Worm (Caenorhabditis elegans) whole organism, L3 larva: ENCODE results near the gene flp-26.

Source experiments
- ZK546.5 ChIP-seq: sonication (generic microtip); optimal IDR thresholded peaks from 2 replicates; lab custom pipeline; 2017; ENCODE audit warnings: missing biosample characterization, missing genetic modification characterization
- ama-1 ChIP-seq: fragments of 150-350 bp; optimal IDR thresholded peaks from 2 replicates; lab custom pipeline; 2018
- ceh-16 ChIP-seq: sonication (generic microtip); optimal IDR thresholded peaks from 2 replicates; lab custom pipeline; 2017; ENCODE audit warnings: missing biosample characterization, missing genetic modification characterization
- ceh-28 ChIP-seq: fragments of 150-350 bp; optimal IDR thresholded peaks from 2 replicates; lab custom pipeline; 2014; ENCODE audit warnings: missing biosample characterization, missing genetic modification reagents, missing genetic modification characterization
- ceh-82 ChIP-seq: fragments of 150-350 bp; optimal IDR thresholded peaks from 2 replicates; lab custom pipeline; 2014; ENCODE audit warnings: missing biosample characterization, missing genetic modification characterization
- ceh-9 ChIP-seq: sonication (generic microtip); optimal IDR thresholded peaks from 2 replicates; lab custom pipeline; 2018; ENCODE audit warnings: missing biosample characterization, missing genetic modification characterization
- daf-12 ChIP-seq: fragments of 150-350 bp; optimal IDR thresholded peaks from 2 replicates; lab custom pipeline; 2014; ENCODE audit warnings: missing biosample characterization, missing genetic modification reagents, missing genetic modification characterization
- egl-27 ChIP-seq: sonication (generic microtip); optimal IDR thresholded peaks from 4 replicates; lab custom pipeline; 2017; ENCODE audit warnings: missing biosample characterization, missing genetic modification reagents, missing genetic modification characterization
- egl-5 ChIP-seq: fragments of 150-350 bp; optimal IDR thresholded peaks from 2 replicates; lab custom pipeline; 2017; ENCODE audit warnings: missing biosample characterization, missing genetic modification reagents, missing genetic modification characterization, inconsistent platforms
- elt-2 ChIP-seq: sonication (generic microtip); optimal IDR thresholded peaks from 2 replicates; lab custom pipeline; 2016; ENCODE audit warnings: missing genetic modification reagents, mild to moderate bottlenecking, missing genetic modification characterization, missing compliant biosample characterization
- fkh-10 ChIP-seq: sonication (generic microtip); optimal IDR thresholded peaks from 2 replicates; lab custom pipeline; 2017; ENCODE audit warnings: missing biosample characterization, missing genetic modification reagents, missing genetic modification characterization
- fkh-2 ChIP-seq: fragments of 150-350 bp; optimal IDR thresholded peaks from 2 replicates; lab custom pipeline; 2014; ENCODE audit warnings: missing biosample characterization, missing genetic modification reagents, missing genetic modification characterization
- fos-1 ChIP-seq: fragments of 150-350 bp; optimal IDR thresholded peaks from 2 replicates; lab custom pipeline; 2014; ENCODE audit warnings: missing biosample characterization, missing genetic modification characterization
- jun-1 ChIP-seq: fragments of 150-350 bp; optimal IDR thresholded peaks from 2 replicates; lab custom pipeline; 2014; ENCODE audit warnings: missing biosample characterization, missing genetic modification reagents, missing genetic modification characterization
- lin-39 ChIP-seq: fragments of 150-350 bp; optimal IDR thresholded peaks from 2 replicates; lab custom pipeline; 2018; ENCODE audit warnings: missing biosample characterization, missing genetic modification reagents, missing genetic modification characterization
- mml-1 ChIP-seq: fragments of 150-350 bp; sonication (generic microtip); optimal IDR thresholded peaks from 3 replicates; lab custom pipeline; 2014; ENCODE audit warnings: missing biosample characterization, missing genetic modification characterization
- nfya-1 ChIP-seq: sonication (generic microtip); optimal IDR thresholded peaks from 2 replicates; lab custom pipeline; 2017; ENCODE audit warnings: missing genetic modification characterization, mild to moderate bottlenecking, missing compliant biosample characterization, antibody characterized with exemption, moderate library complexity; ENCODE audit not compliant: insufficient read depth
- nhr-11 ChIP-seq: fragments of 150-350 bp; optimal IDR thresholded peaks from 2 replicates; lab custom pipeline; 2014; ENCODE audit warnings: missing biosample characterization, missing genetic modification characterization
- nhr-12 ChIP-seq: fragments of 150-350 bp; optimal IDR thresholded peaks from 2 replicates; lab custom pipeline; 2014; ENCODE audit warnings: missing biosample characterization, missing genetic modification characterization
- nhr-23 ChIP-seq: fragments of 150-350 bp; optimal IDR thresholded peaks from 2 replicates; lab custom pipeline; 2014; ENCODE audit warnings: missing biosample characterization, missing genetic modification reagents, missing genetic modification characterization
- nhr-25 ChIP-seq: sonication (generic microtip); optimal IDR thresholded peaks from 2 replicates; lab custom pipeline; 2017; ENCODE audit warnings: missing biosample characterization, missing genetic modification characterization
- nhr-28 ChIP-seq: fragments of 150-350 bp; optimal IDR thresholded peaks from 2 replicates; lab custom pipeline; 2014; ENCODE audit warnings: missing biosample characterization, missing genetic modification characterization
- nhr-67 ChIP-seq: fragments of 150-350 bp; optimal IDR thresholded peaks from 2 replicates; lab custom pipeline; 2014; ENCODE audit warnings: missing biosample characterization, missing genetic modification characterization
- nhr-77 ChIP-seq: fragments of 150-350 bp; optimal IDR thresholded peaks from 2 replicates; lab custom pipeline; 2014; ENCODE audit warnings: missing biosample characterization, missing genetic modification characterization
- pha-4 ChIP-seq: fragments of 150-350 bp; optimal IDR thresholded peaks from 2 replicates; lab custom pipeline; 2014; ENCODE audit warnings: missing biosample characterization, missing genetic modification reagents, missing genetic modification characterization
- pqm-1 ChIP-seq: fragments of 150-350 bp; optimal IDR thresholded peaks from 2 replicates; lab custom pipeline; 2017; ENCODE audit warnings: missing biosample characterization, missing genetic modification characterization, inconsistent platforms
- skn-1 ChIP-seq: fragments of 150-350 bp; optimal IDR thresholded peaks from 2 replicates; lab custom pipeline; 2014; ENCODE audit warnings: missing biosample characterization, missing genetic modification characterization
- tbx-2 ChIP-seq: sonication (generic microtip); optimal IDR thresholded peaks from 2 replicates; lab custom pipeline; 2016; ENCODE audit warnings: mild to moderate bottlenecking, missing genetic modification characterization, missing compliant biosample characterization
- unc-39 ChIP-seq: sonication (generic microtip); optimal IDR thresholded peaks from 4 replicates; lab custom pipeline; 2017; ENCODE audit warnings: missing biosample characterization, missing genetic modification characterization
- unc-62 ChIP-seq: fragments of 150-350 bp; sonication (generic microtip); optimal IDR thresholded peaks from 4 replicates; lab custom pipeline; 2014; ENCODE audit warnings: missing biosample characterization, missing genetic modification reagents, missing genetic modification characterization
- ztf-11 ChIP-seq: fragments of 150-350 bp; optimal IDR thresholded peaks from 2 replicates; lab custom pipeline; 2014; ENCODE audit warnings: missing biosample characterization, missing genetic modification characterization
- ztf-4 ChIP-seq: fragments of 150-350 bp; optimal IDR thresholded peaks from 2 replicates; lab custom pipeline; 2014; ENCODE audit warnings: missing biosample characterization, missing genetic modification characterization

Gene flp-26

ce11 chrX:7037998-7038397, 9.1 kb downstream of the flp-26 start:
- no peak for TF ChIP-seq nhr-67 (tag; lab: Kevin White, UChicago)
- no peak for TF ChIP-seq jun-1 (tag; lab: Kevin White, UChicago)

- peak; percentile 77 for TF ChIP-seq fkh-10
- TF ChIP-seq jun-1 (tag; lab: Kevin White, UChicago), result no peak
Observed at ce11 chrX:7040760-7041159, 11.8 kb downstream of the flp-26 start.

- no peak for TF ChIP-seq fkh-2
- TF ChIP-seq ceh-9 (tag; lab: Kevin White, UChicago), result no peak
- TF ChIP-seq pqm-1, result no peak
- no peak for TF ChIP-seq nhr-28
- no peak for TF ChIP-seq mml-1 (tag; lab: Kevin White, UChicago)
- TF ChIP-seq unc-39 (tag; lab: Kevin White, UChicago), result no peak
- no peak for TF ChIP-seq pha-4
- no peak for TF ChIP-seq ceh-16 (tag; lab: Kevin White, UChicago)
- no peak for TF ChIP-seq egl-27 (tag; lab: Kevin White, UChicago)
- TF ChIP-seq fos-1 (tag; lab: Kevin White, UChicago), result no peak
- TF ChIP-seq nhr-12 (tag; lab: Kevin White, UChicago), result no peak
- TF ChIP-seq daf-12, result no peak
- no peak for TF ChIP-seq egl-5
- TF ChIP-seq ztf-11 (tag; lab: Kevin White, UChicago), result no peak
- no peak for TF ChIP-seq nhr-77 (tag; lab: Kevin White, UChicago)
- no peak for TF ChIP-seq skn-1 (tag; lab: Kevin White, UChicago)
- no peak for TF ChIP-seq ztf-4
Observed at ce11 chrX:7050290-7050689, 21.4 kb downstream of the flp-26 start, which contains the start of gene ubc-17. TSS of gene ubc-17 (plus strand) at chrX:7050590.

ce11 chrX:7057357-7057756, 28.4 kb downstream of the flp-26 start, which contains the start of gene B0403.5:
TSS of gene B0403.5 (plus strand) at chrX:7057724.
- TF ChIP-seq nhr-25 (peak; percentile 23), lin-39 (tag; lab: Kevin White, UChicago) (no peak), ceh-82 (tag; lab: Kevin White, UChicago) (no peak), nhr-28 (no peak)

DNA sequence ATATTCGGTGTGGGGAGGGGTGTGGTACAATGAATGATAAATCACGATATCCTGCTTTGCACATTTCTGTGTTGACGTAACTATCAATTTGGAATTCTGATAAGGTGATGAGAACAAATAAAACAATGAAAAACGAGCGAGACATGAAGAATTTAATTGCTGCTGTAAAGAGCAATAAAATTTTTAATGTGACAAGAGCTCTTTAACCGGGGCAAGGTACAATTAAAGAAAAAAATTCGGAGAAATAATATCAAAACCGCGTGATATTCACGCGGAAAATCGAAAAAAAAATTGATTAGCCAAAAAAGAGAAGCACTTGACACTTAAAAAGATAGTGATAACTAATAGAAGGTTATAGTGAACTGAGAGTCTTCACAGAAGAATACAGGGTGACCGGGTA, 32.3 kb downstream of the flp-26 start:
- TF ChIP-seq pqm-1 (peak; percentile 39), unc-62 (GFP tag; lab: Kevin White, UChicago) (no peak), tbx-2 (tag; lab: Kevin White, UChicago) (no peak), ztf-4 (no peak), elt-2 (peak; percentile 74)

DNA sequence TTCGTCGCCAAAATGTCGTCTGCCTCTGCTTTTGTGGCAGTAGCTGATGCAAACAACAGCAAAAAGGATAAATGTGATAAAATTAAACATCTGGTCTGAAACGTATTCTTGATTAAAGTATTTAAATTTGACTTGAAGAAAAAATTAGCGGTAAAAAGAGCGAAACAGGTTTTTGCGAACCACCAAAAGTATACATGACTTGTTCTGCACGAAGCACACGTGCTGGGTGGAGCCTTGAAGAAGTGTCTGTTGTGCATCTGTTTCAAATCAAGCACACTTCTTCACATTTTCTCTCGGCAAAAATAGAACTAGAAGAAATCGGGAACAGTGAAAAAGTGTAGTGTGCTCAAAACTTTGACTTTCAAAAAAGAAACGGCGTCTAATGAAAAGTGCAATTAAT, 34.3 kb downstream of the flp-26 start, which contains the start of gene B0403.3:
Gene B0403.3, minus strand, starts transcription at position 101 of the 400 bp plus-strand sequence.
- TF ChIP-seq ama-1 (lab: Kevin White, UChicago) (no peak), nhr-11 (no peak), fos-1 (tag; lab: Kevin White, UChicago) (no peak), ztf-4 (no peak)

ce11 chrX:7066003-7066402, 37.1 kb downstream of the flp-26 start:
- TF ChIP-seq pha-4 (no peak), ztf-4 (no peak), tbx-2 (tag; lab: Kevin White, UChicago) (no peak), ztf-11 (tag; lab: Kevin White, UChicago) (no peak), ceh-9 (tag; lab: Kevin White, UChicago) (no peak), ceh-28 (tag; lab: Kevin White, UChicago) (peak; percentile 32)

DNA sequence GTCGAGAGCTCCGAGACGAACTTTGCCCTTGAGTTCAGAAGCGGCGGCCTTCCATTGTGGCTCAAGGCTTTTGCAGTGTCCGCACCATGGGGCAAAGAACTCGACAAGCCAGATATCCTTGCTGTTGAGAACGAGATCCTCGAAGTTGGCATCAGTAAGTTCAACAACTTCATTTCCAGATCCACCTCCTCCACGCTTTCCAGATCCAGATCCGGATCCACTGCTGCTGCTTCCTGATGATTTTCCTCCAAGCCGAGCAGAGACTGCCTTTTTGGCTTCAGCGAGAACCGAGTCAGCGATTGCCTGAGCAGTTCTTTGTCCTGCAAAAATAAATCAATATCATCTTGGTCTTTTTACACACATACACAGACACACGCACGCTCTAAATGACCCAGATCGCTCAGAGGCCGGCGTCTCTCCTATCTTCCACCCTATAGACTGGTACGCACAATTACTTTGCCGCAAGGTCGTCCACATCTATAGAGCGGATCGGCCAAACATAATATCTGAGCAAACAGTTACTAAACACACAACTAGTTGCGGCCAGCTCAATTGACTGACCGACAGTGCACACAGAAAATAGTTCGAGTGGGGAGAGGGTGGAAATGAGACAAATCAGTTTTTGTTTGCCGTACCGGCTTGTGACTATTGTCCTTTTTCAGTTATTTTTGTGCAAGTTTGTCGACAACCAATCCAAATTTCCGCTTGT, 38.5 kb downstream of the flp-26 start:
- peak; percentile 5 for TF ChIP-seq ama-1 (lab: Kevin White, UChicago)
- peak; percentile 91 for TF ChIP-seq pha-4
- peak; percentile 4 for TF ChIP-seq ceh-28 (tag; lab: Kevin White, UChicago)
- TF ChIP-seq ztf-4, result no peak
- TF ChIP-seq nhr-23, result peak; percentile 13
- TF ChIP-seq ZK546.5 (tag; lab: Kevin White, UChicago), result no peak
- TF ChIP-seq nfya-1 (tag; lab: Kevin White, UChicago), result no peak
